Fruit fly (Drosophila melanogaster) Kc167 (cell line): ENCODE results near the gene CG14423.

Experiments used
- Myc ChIP-seq: fragments of >200 bp; optimal IDR thresholded peaks from 2 replicates; lab custom pipeline; 2017; ENCODE audit warnings: missing external identifiers
- Sin3A ChIP-seq: fragments of >200 bp; optimal IDR thresholded peaks from 2 replicates; lab custom pipeline; 2018; ENCODE audit warnings: missing external identifiers
- h ChIP-seq: fragments of >200 bp; optimal IDR thresholded peaks from 3 replicates; lab custom pipeline; 2018; ENCODE audit warnings: missing external identifiers
- insv ChIP-seq: fragments of >200 bp; optimal IDR thresholded peaks from 3 replicates; lab custom pipeline; 2018; ENCODE audit warnings: missing external identifiers
- psq ChIP-seq: fragments of >200 bp; optimal IDR thresholded peaks from 2 replicates; lab custom pipeline; 2017; ENCODE audit warnings: missing external identifiers
- ttk ChIP-seq: sonication (Bioruptor generic); optimal IDR thresholded peaks from 2 replicates; lab custom pipeline; 2017; ENCODE audit warnings: missing external identifiers

dm6 chrX:2977857-2978473 lies 32.8 kb downstream of the CG14423 start:
- TF ChIP-seq h (lab: Kevin White, UChicago): no peak
- TF ChIP-seq psq (lab: Kevin White, UChicago): no peak
- TF ChIP-seq Myc: no peak
- no peak for TF ChIP-seq insv (lab: Kevin White, UChicago)
- no peak for TF ChIP-seq Sin3A (lab: Kevin White, UChicago)
- no peak for TF ChIP-seq ttk
